Fruit fly (Drosophila melanogaster): Measurements from ENCODE around the gene Mks1.

DNA sequence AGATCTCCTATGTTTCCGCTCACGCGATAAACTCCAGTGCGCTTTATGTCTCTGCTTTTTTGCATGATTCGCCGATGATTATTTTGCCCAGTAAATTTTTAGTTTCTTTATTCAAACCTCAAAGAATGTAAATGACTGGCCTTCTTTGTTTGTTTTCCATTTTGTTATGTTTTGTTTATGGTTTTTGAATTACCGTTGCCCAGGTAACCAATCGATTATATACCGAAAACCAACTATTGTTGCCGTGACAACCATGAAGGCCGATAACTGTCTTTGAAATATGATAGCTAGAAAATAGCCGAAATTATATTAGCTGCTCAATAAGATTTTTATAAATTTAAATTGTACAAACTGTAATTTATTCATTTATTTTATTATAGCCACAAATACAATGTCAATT, at the start of gene Mks1:
- no peak for TF ChIP-seq CTCF (optimal IDR thresholded peaks at IDR 0.05)
- no peak for TF ChIP-seq CG8478 (optimal IDR thresholded peaks at IDR 0.05)

Measured in S2 (cell line).